Fruit fly (Drosophila melanogaster): ENCODE data around the gene CtsB.

Gene CtsB

dm6 chrX:13740062-13740461 lies 41.9 kb downstream of the CtsB start (continued):
- peak; percentile 55 for TF ChIP-seq CG6683 (GFP tag; optimal IDR thresholded peaks at IDR 0.05)
- TF ChIP-seq unc-4 (GFP tag; IDR thresholded peaks at IDR 0.05; ENCODE audit: partially characterized antibody), result no peak
- peak; percentile 86 for TF ChIP-seq Xrp1 (GFP tag; IDR thresholded peaks at IDR 0.05)
- TF ChIP-seq psq (GFP tag; optimal IDR thresholded peaks at IDR 0.05), result no peak
- peak; percentile 59; the same call in 1 of the 2 replicates for TF ChIP-seq cas (GFP tag; IDR thresholded peaks at IDR 0.05)
- peak; percentile 4 for TF ChIP-seq CG31365 (tag; optimal IDR thresholded peaks at IDR 0.05)
- TF ChIP-seq insv (GFP tag; optimal IDR thresholded peaks at IDR 0.05), result no peak
- peak; percentile 85 for TF ChIP-seq sob (GFP tag; IDR thresholded peaks at IDR 0.05)
- TF ChIP-seq Hmx (GFP tag; optimal IDR thresholded peaks at IDR 0.05), result no peak
- peak; percentile 19 for TF ChIP-seq CG8388 (GFP tag; optimal IDR thresholded peaks at IDR 0.05)
- TF ChIP-seq ems (GFP tag; optimal IDR thresholded peaks at IDR 0.05), result peak; percentile 42
- TF ChIP-seq jigr1 (GFP tag; IDR thresholded peaks at IDR 0.05), result peak; percentile 24; the same call in 1 of the 3 replicates
- peak; percentile 86 for TF ChIP-seq zfh2 (GFP tag; optimal IDR thresholded peaks at IDR 0.05)
- no peak for TF ChIP-seq hkb (optimal IDR thresholded peaks at IDR 0.05)
- TF ChIP-seq hkb (GFP tag; IDR thresholded peaks at IDR 0.05), result peak; percentile 73
- peak; percentile 58; the same call in 1 of the 2 replicates for TF ChIP-seq CG17612 (GFP tag; IDR thresholded peaks at IDR 0.05)
- no peak for TF ChIP-seq CG14860 (GFP tag; IDR thresholded peaks at IDR 0.05; ENCODE audit: partially characterized antibody)
- TF ChIP-seq CG17328 (GFP tag; IDR thresholded peaks at IDR 0.05), result peak; percentile 84
- TF ChIP-seq CG15514 (GFP tag; optimal IDR thresholded peaks at IDR 0.05), result peak; percentile 74
- TF ChIP-seq CG7928 (GFP tag; optimal IDR thresholded peaks at IDR 0.05), result no peak
- TF ChIP-seq toy (GFP tag; IDR thresholded peaks at IDR 0.05), result peak; percentile 68
- no peak for TF ChIP-seq yki (optimal IDR thresholded peaks at IDR 0.05)
- TF ChIP-seq CG12659 (GFP tag; optimal IDR thresholded peaks at IDR 0.05), result peak; percentile 75
- peak in 1 of 2 experiments; percentile 94 for TF ChIP-seq Hr78 (GFP tag; optimal IDR thresholded peaks at IDR 0.05)
- TF ChIP-seq Mrtf (GFP tag; IDR thresholded peaks at IDR 0.05), result peak; percentile 89
- no peak for TF ChIP-seq prd (optimal IDR thresholded peaks at IDR 0.05)
- peak; percentile 88 for TF ChIP-seq prd (GFP tag; IDR thresholded peaks at IDR 0.05)
- peak; percentile 49 for TF ChIP-seq CG12236 (GFP tag; optimal IDR thresholded peaks at IDR 0.05)
- peak; percentile 41; the same call in 1 of the 2 replicates for TF ChIP-seq CG32767 (GFP tag; IDR thresholded peaks at IDR 0.05)
- TF ChIP-seq dati (GFP tag; IDR thresholded peaks at IDR 0.05), result peak; percentile 65; the same call in 1 of the 2 replicates
- peak; percentile 85 for TF ChIP-seq CG8944 (GFP tag; optimal IDR thresholded peaks at IDR 0.05)

dm6 chrX:13739411-13739888 lies 42.5 kb downstream of the CtsB start, which contains the start of gene CG11151:
TSS of gene CG11151 (plus strand) at chrX:13739744.
- peak; percentile 90 for TF ChIP-seq CG43689 (GFP tag; IDR thresholded peaks at IDR 0.05)
- peak; percentile 84 for TF ChIP-seq CG17802 (tag; optimal IDR thresholded peaks at IDR 0.05)
- TF ChIP-seq CG11456 (GFP tag; IDR thresholded peaks at IDR 0.05), result peak; percentile 94
- peak; percentile 94 for TF ChIP-seq sob (GFP tag; IDR thresholded peaks at IDR 0.05)
- peak; percentile 46 for TF ChIP-seq CG7745 (tag; optimal IDR thresholded peaks at IDR 0.05)
- TF ChIP-seq CG11085 (GFP tag; IDR thresholded peaks at IDR 0.05), result peak; percentile 92
- TF ChIP-seq Jarid2 (GFP tag; optimal IDR thresholded peaks at IDR 0.05), result peak; percentile 78
- TF ChIP-seq pros (GFP tag; optimal IDR thresholded peaks at IDR 0.05), result peak; percentile 65
- peak; percentile 86 for TF ChIP-seq Poxn (GFP tag; IDR thresholded peaks at IDR 0.05)
- peak; percentile 97 for TF ChIP-seq CG4424 (GFP tag; optimal IDR thresholded peaks at IDR 0.05)
- TF ChIP-seq CG17186 (GFP tag; optimal IDR thresholded peaks at IDR 0.05), result peak; percentile 85
- TF ChIP-seq CG2120 (GFP tag; optimal IDR thresholded peaks at IDR 0.05), result peak; percentile 98
- peak; percentile 85 for TF ChIP-seq ssp (GFP tag; IDR thresholded peaks at IDR 0.05)
- TF ChIP-seq Spps (tag; optimal IDR thresholded peaks at IDR 0.05), result peak; percentile 93
- TF ChIP-seq br (optimal IDR thresholded peaks at IDR 0.05), result no peak
- peak; percentile 61; the same call in 2 of the 3 replicates for TF ChIP-seq HLH4C (GFP tag; IDR thresholded peaks at IDR 0.05; ENCODE audit: partially characterized antibody)
- peak; percentile 64 for TF ChIP-seq grn (GFP tag; optimal IDR thresholded peaks at IDR 0.05)
- TF ChIP-seq Ssrp (tag; optimal IDR thresholded peaks at IDR 0.05), result peak; percentile 96
- TF ChIP-seq ems (GFP tag; optimal IDR thresholded peaks at IDR 0.05), result peak; percentile 95
- TF ChIP-seq CG3838 (GFP tag; optimal IDR thresholded peaks at IDR 0.05), result peak; percentile 91
- TF ChIP-seq CG15479 (GFP tag; optimal IDR thresholded peaks at IDR 0.05), result peak; percentile 84
- TF ChIP-seq CG4617 (GFP tag; optimal IDR thresholded peaks at IDR 0.05; ENCODE audit: borderline replicate concordance), result peak; percentile 86
- TF ChIP-seq maf-S (GFP tag; optimal IDR thresholded peaks at IDR 0.05), result peak; percentile 96
